Worm (Caenorhabditis elegans) whole organism, young adult: Measurements from ENCODE around the gene lsy-12.

ENCODE experiments used
- F37B4.10 ChIP-seq: fragments of 200-800 bp; sonication (Bioruptor generic); IDR thresholded peaks from 2 replicates; pipeline ENCODE4 v1.3.6; 2022; ENCODE audit warnings: missing genetic modification characterization, missing compliant biosample characterization
- F52B5.7 ChIP-seq: sonication (generic microtip); optimal IDR thresholded peaks from 2 replicates; lab custom pipeline; 2016; ENCODE audit warnings: mild to moderate bottlenecking, missing genetic modification characterization, missing compliant biosample characterization
- F57A8.1 ChIP-seq: fragments of 200-800 bp; sonication (Bioruptor generic); optimal IDR thresholded peaks from 2 replicates; lab custom pipeline; 2018; ENCODE audit warnings: mild to moderate bottlenecking, missing genetic modification characterization, moderate library complexity, missing compliant biosample characterization
- Y53G8AR.9 ChIP-seq: fragments of 200-800 bp; sonication (Bioruptor generic); conservative IDR thresholded peaks from 2 replicates; pipeline ENCODE4 v1.3.6; 2022; ENCODE audit warnings: missing genetic modification reagents, missing genetic modification characterization, missing compliant biosample characterization
- ama-1 ChIP-seq, 3 experiments: fragments of 150-350 bp in 1 of 3; sonication (generic microtip) in 2 of 3; optimal IDR thresholded peaks; 2 replicates each; lab custom pipeline; 2014 to 2018; ENCODE audit warnings: missing biosample characterization in 2 of 3, missing genetic modification characterization in 2 of 3, missing genetic modification reagents in 2 of 3
- die-1 ChIP-seq: sonication (generic microtip); optimal IDR thresholded peaks from 2 replicates; lab custom pipeline; 2016; ENCODE audit warnings: missing genotype, mild to moderate bottlenecking, missing genetic modification characterization, missing compliant biosample characterization
- lag-1 ChIP-seq: fragments of 200-800 bp; sonication (Bioruptor generic); IDR thresholded peaks from 2 replicates; pipeline ENCODE4 v1.3.6; 2022; ENCODE audit warnings: missing genetic modification reagents, missing genetic modification characterization, missing compliant biosample characterization
- lin-35 ChIP-seq, 3 experiments: fragments of 150-350 bp in 2 of 3; sonication (generic microtip) in 1 of 3; optimal IDR thresholded peaks; 2 replicates each; lab custom pipeline; 2014 to 2018; ENCODE audit warnings: missing biosample characterization in 3 of 3, missing genetic modification characterization in 3 of 3, missing genetic modification reagents in 3 of 3
- madf-3 ChIP-seq: fragments of 200-800 bp; sonication (Bioruptor generic); IDR thresholded peaks from 2 replicates; pipeline ENCODE4 v1.3.6; 2022; ENCODE audit warnings: missing genetic modification reagents, missing genetic modification characterization, missing compliant biosample characterization
- mes-4 ChIP-seq: sonication (generic microtip); optimal IDR thresholded peaks from 2 replicates; lab custom pipeline; 2016; ENCODE audit warnings: missing genotype, missing genetic modification characterization, missing compliant biosample characterization
- pha-4 ChIP-seq: fragments of 150-350 bp; sonication (generic microtip); optimal IDR thresholded peaks from 2 replicates; lab custom pipeline; 2014; ENCODE audit warnings: missing biosample characterization, missing genetic modification reagents, missing genetic modification characterization
- unc-62 ChIP-seq: fragments of 150-350 bp; optimal IDR thresholded peaks from 2 replicates; lab custom pipeline; 2014; ENCODE audit warnings: missing biosample characterization, missing genetic modification reagents, missing genetic modification characterization

DNA sequence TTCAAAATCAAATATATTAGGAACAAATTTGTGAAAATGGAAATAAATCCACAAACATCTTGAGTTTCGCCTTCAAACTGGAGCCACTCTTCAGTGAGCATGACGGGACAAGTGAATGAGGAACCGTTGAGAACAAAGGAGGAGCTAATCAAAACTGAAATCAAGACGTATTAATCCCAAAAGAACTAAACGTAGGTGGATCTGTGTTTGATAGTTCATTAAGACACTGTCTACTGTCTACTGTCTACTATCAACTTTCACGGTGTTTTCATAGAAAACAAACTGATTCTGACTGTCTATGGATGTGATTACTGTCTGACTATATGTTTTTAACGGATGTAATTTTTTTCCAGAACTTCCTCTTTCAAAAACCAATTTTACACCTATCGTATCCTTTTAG, 38.0 kb downstream of the lsy-12 start, which contains the start of gene str-193:
- TF ChIP-seq mes-4 (tag; lab: Kevin White, UChicago), result no peak
- no peak for TF ChIP-seq madf-3 (GFP tag; lab: Robert Waterston, UW)
- TF ChIP-seq die-1, result no peak
- TF ChIP-seq pha-4 (tag; lab: Kevin White, UChicago), result no peak
- no peak for TF ChIP-seq lag-1 (GFP tag; lab: Robert Waterston, UW)
- no peak for TF ChIP-seq F37B4.10 (GFP tag; lab: Robert Waterston, UW)
- TF ChIP-seq ama-1 (optimal IDR thresholded peaks at IDR 0.05; lab: Kevin White, UChicago), result no peak
- no peak for TF ChIP-seq ama-1 (GFP tag; optimal IDR thresholded peaks at IDR 0.05; lab: Kevin White, UChicago)
- TF ChIP-seq F52B5.7 (tag; lab: Kevin White, UChicago), result no peak
- no peak for TF ChIP-seq unc-62 (GFP tag; lab: Kevin White, UChicago)
- no peak for TF ChIP-seq lin-35 (GFP tag; optimal IDR thresholded peaks at IDR 0.05; lab: Kevin White, UChicago)
- no peak for TF ChIP-seq F57A8.1 (GFP tag; lab: Kevin White, UChicago)
- no peak for TF ChIP-seq Y53G8AR.9 (GFP tag; lab: Robert Waterston, UW)
